Worm (Caenorhabditis elegans) whole organism, L4/young adult: ENCODE results near the gene B0457.6.

Source experiments
- W03F9.2 ChIP-seq: fragments of 150-350 bp; optimal IDR thresholded peaks from 2 replicates; lab custom pipeline; 2014; ENCODE audit warnings: missing biosample characterization, missing genetic modification characterization
- him-1 ChIP-seq: sonication (generic microtip); optimal IDR thresholded peaks from 2 replicates; lab custom pipeline; 2016; ENCODE audit warnings: missing genotype, missing genetic modification reagents, missing genetic modification characterization, missing compliant biosample characterization

DNA sequence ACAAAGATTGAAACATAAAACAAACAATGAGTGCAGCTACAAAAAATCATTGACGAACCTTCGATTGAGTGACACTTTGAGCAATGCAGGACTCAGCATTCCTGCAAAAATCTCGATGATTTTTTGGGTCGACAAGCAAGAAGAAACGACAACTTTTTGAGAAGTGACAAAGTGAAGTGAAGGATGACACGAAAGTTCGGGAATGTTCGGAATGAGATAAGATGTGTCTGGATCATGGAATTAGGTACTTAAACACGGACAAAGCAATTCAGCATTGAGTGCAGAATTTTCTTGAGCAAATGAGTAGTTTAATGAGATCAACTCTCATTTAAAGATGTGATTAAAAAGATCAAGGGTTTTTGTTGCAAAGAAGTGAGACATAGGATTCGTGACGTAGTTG is 48.4 kb upstream of the B0457.6 start, which contains the start of gene T07D4.2:
- TF ChIP-seq him-1 (tag; lab: Kevin White, UChicago): no peak
- TF ChIP-seq W03F9.2: no peak
